Fruit fly (Drosophila melanogaster): ENCODE results near the gene CG18304.

CG18304 gene

dm6 chr2L:6968013-6968517 lies 25.5 kb upstream of the CG18304 start (continued):
- TF ChIP-seq unpg (GFP tag; optimal IDR thresholded peaks at IDR 0.05) (peak; percentile 64), CG15479 (GFP tag; optimal IDR thresholded peaks at IDR 0.05) (no peak), kni (GFP tag; optimal IDR thresholded peaks at IDR 0.05) (no peak), NfI (GFP tag; optimal IDR thresholded peaks at IDR 0.05) (peak; percentile 34)

- TF ChIP-seq sima (GFP tag; optimal IDR thresholded peaks at IDR 0.05) = no peak
- peak; percentile 17 for TF ChIP-seq CG8290 (GFP tag; optimal IDR thresholded peaks at IDR 0.05)
- peak in 1 of 2 experiments; percentile 80 for TF ChIP-seq CG8290 (tag; optimal IDR thresholded peaks at IDR 0.05)
- no peak for TF ChIP-seq tgo (GFP tag; IDR thresholded peaks at IDR 0.05)
- peak; percentile 59; the same call in 2 of the 3 replicates for TF ChIP-seq Dbx (GFP tag; IDR thresholded peaks at IDR 0.05)
- peak; percentile 9 for TF ChIP-seq D19A (tag; optimal IDR thresholded peaks at IDR 0.05)
- TF ChIP-seq CG18262 (tag; optimal IDR thresholded peaks at IDR 0.05) = peak; percentile 50
- TF ChIP-seq CG11560 (tag; IDR thresholded peaks at IDR 0.05) = peak; percentile 16; the same call in 1 of the 3 replicates
- peak; percentile 40 for TF ChIP-seq Sry-β (GFP tag; optimal IDR thresholded peaks at IDR 0.05)
- no peak for TF ChIP-seq fd96Cb (tag; optimal IDR thresholded peaks at IDR 0.05)
- TF ChIP-seq CG34422 (GFP tag; IDR thresholded peaks at IDR 0.05) = peak; percentile 51; the same call in 1 of the 3 replicates
- peak; percentile 42 for TF ChIP-seq CG10147 (GFP tag; optimal IDR thresholded peaks at IDR 0.05)
- peak; percentile 81 for TF ChIP-seq MESR4 (GFP tag; optimal IDR thresholded peaks at IDR 0.05)
- peak; percentile 86 for TF ChIP-seq NFAT (GFP tag; IDR thresholded peaks at IDR 0.05)
- TF ChIP-seq vvl (GFP tag; IDR thresholded peaks at IDR 0.05) = peak; percentile 10; the same call in 1 of the 2 replicates
- no peak for TF ChIP-seq Oaz (GFP tag; IDR thresholded peaks at IDR 0.05)
- peak; percentile 35 for TF ChIP-seq Jarid2 (GFP tag; optimal IDR thresholded peaks at IDR 0.05)
- no peak for TF ChIP-seq CG10274 (GFP tag; optimal IDR thresholded peaks at IDR 0.05)
- no peak for TF ChIP-seq Kr (GFP tag; optimal IDR thresholded peaks at IDR 0.05)
- no peak for TF ChIP-seq scrt (GFP tag; optimal IDR thresholded peaks at IDR 0.05)
- TF ChIP-seq CG10267 (tag; optimal IDR thresholded peaks at IDR 0.05) = peak; percentile 26
- no peak for TF ChIP-seq C15 (GFP tag; IDR thresholded peaks at IDR 0.05)
- TF ChIP-seq ttk (GFP tag; IDR thresholded peaks at IDR 0.05) = no peak
- TF ChIP-seq bbx (GFP tag; IDR thresholded peaks at IDR 0.05; ENCODE audit: partially characterized antibody) = peak; percentile 100
- no peak for TF ChIP-seq CG5245 (GFP tag; optimal IDR thresholded peaks at IDR 0.05)
- TF ChIP-seq CG9797 (GFP tag; optimal IDR thresholded peaks at IDR 0.05) = peak; percentile 43
- TF ChIP-seq Scr (GFP tag; IDR thresholded peaks at IDR 0.05; ENCODE audit: partially characterized antibody) = peak; percentile 96
- TF ChIP-seq insv (GFP tag; optimal IDR thresholded peaks at IDR 0.05) = no peak
- TF ChIP-seq CG15479 (GFP tag; optimal IDR thresholded peaks at IDR 0.05) = no peak
- TF ChIP-seq klu (GFP tag; IDR thresholded peaks at IDR 0.05) = no peak
- peak; percentile 100 for TF ChIP-seq ato (GFP tag; IDR thresholded peaks at IDR 0.05; ENCODE audit: partially characterized antibody)
- TF ChIP-seq Sox102F (GFP tag; optimal IDR thresholded peaks at IDR 0.05) = peak; percentile 15
- TF ChIP-seq CG2116 (GFP tag; optimal IDR thresholded peaks at IDR 0.05) = peak; percentile 94
- TF ChIP-seq Abd-B (GFP tag; optimal IDR thresholded peaks at IDR 0.05) = peak; percentile 73
- TF ChIP-seq chm (GFP tag; IDR thresholded peaks at IDR 0.05) = peak; percentile 49; the same call in 1 of the 2 replicates
- no peak for TF ChIP-seq crc (GFP tag; optimal IDR thresholded peaks at IDR 0.05)
- TF ChIP-seq Usf (GFP tag; optimal IDR thresholded peaks at IDR 0.05) = peak; percentile 25
- TF ChIP-seq CG4424 (GFP tag; optimal IDR thresholded peaks at IDR 0.05) = peak; percentile 20
- TF ChIP-seq CG11504 (tag; optimal IDR thresholded peaks at IDR 0.05) = peak; percentile 39
- no peak for TF ChIP-seq zf30C (GFP tag; optimal IDR thresholded peaks at IDR 0.05)
- TF ChIP-seq Oli (tag; optimal IDR thresholded peaks at IDR 0.05) = peak; percentile 30
- TF ChIP-seq zen2 (GFP tag; IDR thresholded peaks at IDR 0.05; ENCODE audit: partially characterized antibody) = peak; percentile 99
- TF ChIP-seq gfzf (GFP tag; optimal IDR thresholded peaks at IDR 0.05) = no peak
- no peak for TF ChIP-seq CG7357 (GFP tag; IDR thresholded peaks at IDR 0.05)
These were observed 24.9 kb upstream of the CG18304 start, which contains the start of gene Sumo for dm6 chr2L:6967422-6968012. Gene Sumo, minus strand, starts transcription at chr2L:6967644.
